Fruit fly (Drosophila melanogaster): Measurements from ENCODE around the gene CG12506.

The CG12506 gene

DNA sequence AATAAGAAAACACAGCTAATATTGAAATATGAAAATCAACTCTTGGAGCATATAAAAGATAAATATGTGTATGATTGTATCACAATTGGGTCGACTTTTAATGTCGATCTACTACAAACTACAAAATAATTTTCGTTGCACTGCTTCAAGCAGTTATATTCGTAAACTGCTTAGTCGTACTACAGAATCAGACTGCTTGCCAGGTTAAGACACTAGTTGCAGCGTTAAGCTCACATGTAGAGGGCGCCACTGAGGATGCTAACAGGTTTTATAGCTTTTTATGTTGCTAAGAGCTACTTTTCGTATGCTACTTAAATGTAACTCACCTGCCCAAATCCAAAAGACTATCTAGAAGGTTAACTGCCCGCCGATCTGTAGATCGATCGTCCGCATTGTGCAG lies 33.3 kb upstream of the CG12506 start (continued):
- TF ChIP-seq CG4617 (GFP tag; optimal IDR thresholded peaks at IDR 0.05; ENCODE audit: borderline replicate concordance), result no peak
- peak; percentile 39; the same call in 1 of the 2 replicates for TF ChIP-seq bbx (GFP tag; IDR thresholded peaks at IDR 0.05; ENCODE audit: partially characterized antibody)
- no peak for TF ChIP-seq CG8281 (tag; optimal IDR thresholded peaks at IDR 0.05)
- no peak for TF ChIP-seq Atf3 (GFP tag; optimal IDR thresholded peaks at IDR 0.05)
- TF ChIP-seq sna (GFP tag; IDR thresholded peaks at IDR 0.05; ENCODE audit: partially characterized antibody), result no peak
- TF ChIP-seq sob (GFP tag; IDR thresholded peaks at IDR 0.05), result peak; percentile 46; the same call in 1 of the 2 replicates
- TF ChIP-seq Antp (GFP tag; optimal IDR thresholded peaks at IDR 0.05), result no peak
- TF ChIP-seq HHEX (GFP tag; optimal IDR thresholded peaks at IDR 0.05), result no peak
- TF ChIP-seq yki (optimal IDR thresholded peaks at IDR 0.05), result peak; percentile 11
- TF ChIP-seq Side (GFP tag; optimal IDR thresholded peaks at IDR 0.05), result no peak
- no peak for TF ChIP-seq Pdp1 (GFP tag; optimal IDR thresholded peaks at IDR 0.05)
- peak; percentile 97 for TF ChIP-seq CG11504 (tag; optimal IDR thresholded peaks at IDR 0.05)

DNA sequence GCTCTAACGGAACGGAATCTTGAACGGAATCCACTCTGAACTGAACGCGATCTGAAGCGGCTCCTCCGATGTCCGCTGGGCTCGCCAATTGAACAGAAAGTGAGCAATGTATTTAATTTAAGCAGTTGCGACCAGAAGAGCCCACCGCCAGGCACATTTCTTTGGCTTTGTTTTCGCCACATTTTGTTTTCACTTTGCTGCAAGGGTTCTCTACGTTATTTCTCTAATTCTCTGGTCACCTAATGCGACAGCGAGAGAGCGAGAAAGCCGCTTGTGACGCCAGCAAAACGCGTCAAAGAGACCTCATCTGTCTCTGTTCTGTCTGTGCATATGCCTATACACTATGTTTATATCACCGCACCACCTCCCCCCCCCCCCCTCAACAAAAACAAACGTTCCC lies 29.1 kb upstream of the CG12506 start, which contains the start of gene Eaat2:
Gene Eaat2, minus strand, starts transcription at position 101 of the 400 bp plus-strand sequence.
- TF ChIP-seq CG4404 (GFP tag; IDR thresholded peaks at IDR 0.05) (no peak), sim (GFP tag; IDR thresholded peaks at IDR 0.05) (no peak), CG43689 (GFP tag; IDR thresholded peaks at IDR 0.05) (no peak), eve (GFP tag; optimal IDR thresholded peaks at IDR 0.05) (no peak), CG9932 (GFP tag; IDR thresholded peaks at IDR 0.05) (no peak), z (GFP tag; IDR thresholded peaks at IDR 0.05) (no peak), Dek (tag; optimal IDR thresholded peaks at IDR 0.05) (no peak), HLH54F (GFP tag; optimal IDR thresholded peaks at IDR 0.05) (no peak), Hsf (GFP tag; optimal IDR thresholded peaks at IDR 0.05) (no peak), CG7987 (GFP tag; optimal IDR thresholded peaks at IDR 0.05) (no peak), CG4820 (GFP tag; optimal IDR thresholded peaks at IDR 0.05) (no peak), CG10462 (GFP tag; optimal IDR thresholded peaks at IDR 0.05) (no peak), odd (GFP tag; optimal IDR thresholded peaks at IDR 0.05) (no peak), CG18764 (GFP tag; optimal IDR thresholded peaks at IDR 0.05) (no peak), maf-S (GFP tag; optimal IDR thresholded peaks at IDR 0.05) (no peak)

DNA sequence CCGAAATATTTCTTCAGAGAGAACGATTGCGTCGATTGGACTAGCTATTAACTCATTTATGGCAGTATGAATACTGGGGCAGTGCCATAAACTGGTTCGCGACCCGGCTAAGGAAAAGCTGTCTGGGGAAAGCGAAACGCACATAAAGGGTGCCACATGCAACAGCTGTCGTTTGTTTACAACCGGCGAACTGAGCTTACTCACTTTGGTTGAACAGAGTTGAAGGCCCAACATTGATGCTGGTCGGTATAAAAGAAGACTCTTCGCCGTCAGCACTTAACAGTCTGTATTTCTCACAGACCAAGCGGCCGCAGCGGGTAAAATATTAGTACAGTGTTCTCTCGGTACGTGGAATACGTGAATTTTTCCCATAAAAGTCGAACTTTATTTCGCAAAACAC lies 27.6 kb upstream of the CG12506 start:
- peak; percentile 2 for TF ChIP-seq CG5180 (GFP tag; optimal IDR thresholded peaks at IDR 0.05)
- TF ChIP-seq az2 (GFP tag; optimal IDR thresholded peaks at IDR 0.05), result peak; percentile 24
- peak; percentile 19 for TF ChIP-seq Sox102F (GFP tag; optimal IDR thresholded peaks at IDR 0.05)
- TF ChIP-seq CG7556 (GFP tag; optimal IDR thresholded peaks at IDR 0.05), result peak; percentile 8
- TF ChIP-seq lab (GFP tag; optimal IDR thresholded peaks at IDR 0.05), result peak; percentile 40
- no peak for TF ChIP-seq CG6854 (GFP tag; optimal IDR thresholded peaks at IDR 0.05)
- TF ChIP-seq CG2120 (GFP tag; optimal IDR thresholded peaks at IDR 0.05), result no peak
- no peak for TF ChIP-seq seq (GFP tag; IDR thresholded peaks at IDR 0.05)
- TF ChIP-seq crp (GFP tag; optimal IDR thresholded peaks at IDR 0.05), result peak in 1 of 2 experiments; percentile 52
- TF ChIP-seq CG32532 (GFP tag; IDR thresholded peaks at IDR 0.05), result peak; percentile 30; the same call in 1 of the 2 replicates
- TF ChIP-seq CTCF (GFP tag; optimal IDR thresholded peaks at IDR 0.05), result peak; percentile 67
- peak; percentile 17 for TF ChIP-seq CG7839 (tag; optimal IDR thresholded peaks at IDR 0.05)
- TF ChIP-seq CG18599 (GFP tag; optimal IDR thresholded peaks at IDR 0.05), result peak; percentile 22
- 0 out of 2 replicates have a peak, but pooled peaks have one; percentile 13 for TF ChIP-seq CG13287 (GFP tag; IDR thresholded peaks at IDR 0.05; ENCODE audit: partially characterized antibody)
- no peak for TF ChIP-seq fu2 (GFP tag; optimal IDR thresholded peaks at IDR 0.05)
- peak; percentile 29; the same call in 1 of the 2 replicates for TF ChIP-seq Ada2b (GFP tag; IDR thresholded peaks at IDR 0.05)
- TF ChIP-seq chm (GFP tag; IDR thresholded peaks at IDR 0.05), result no peak
- peak; percentile 6 for TF ChIP-seq pzg (GFP tag; optimal IDR thresholded peaks at IDR 0.05)
- TF ChIP-seq CG30020 (tag; optimal IDR thresholded peaks at IDR 0.05), result no peak
- TF ChIP-seq CG1233 (GFP tag; optimal IDR thresholded peaks at IDR 0.05), result peak; percentile 2
- TF ChIP-seq CG12219 (GFP tag; optimal IDR thresholded peaks at IDR 0.05), result peak; percentile 21
- TF ChIP-seq Fer1 (GFP tag; optimal IDR thresholded peaks at IDR 0.05), result peak; percentile 59
- TF ChIP-seq CG17802 (tag; optimal IDR thresholded peaks at IDR 0.05), result no peak
- peak; percentile 19 for TF ChIP-seq CG11504 (tag; optimal IDR thresholded peaks at IDR 0.05)
